Worm (Caenorhabditis elegans) whole organism, L3 larva: ENCODE data around the gene T05G5.5.

ENCODE experiments used
- ama-1 ChIP-seq: fragments of 150-350 bp; optimal IDR thresholded peaks from 2 replicates; lab custom pipeline; 2018
- nhr-28 ChIP-seq: fragments of 150-350 bp; optimal IDR thresholded peaks from 2 replicates; lab custom pipeline; 2014; ENCODE audit warnings: missing biosample characterization, missing genetic modification characterization
- unc-62 ChIP-seq: fragments of 150-350 bp; sonication (generic microtip); optimal IDR thresholded peaks from 4 replicates; lab custom pipeline; 2014; ENCODE audit warnings: missing biosample characterization, missing genetic modification reagents, missing genetic modification characterization
- zag-1 ChIP-seq: fragments of 150-350 bp; optimal IDR thresholded peaks from 2 replicates; lab custom pipeline; 2014; ENCODE audit warnings: missing biosample characterization, missing genetic modification characterization
- ztf-11 ChIP-seq: fragments of 150-350 bp; optimal IDR thresholded peaks from 2 replicates; lab custom pipeline; 2014; ENCODE audit warnings: missing biosample characterization, missing genetic modification characterization

DNA sequence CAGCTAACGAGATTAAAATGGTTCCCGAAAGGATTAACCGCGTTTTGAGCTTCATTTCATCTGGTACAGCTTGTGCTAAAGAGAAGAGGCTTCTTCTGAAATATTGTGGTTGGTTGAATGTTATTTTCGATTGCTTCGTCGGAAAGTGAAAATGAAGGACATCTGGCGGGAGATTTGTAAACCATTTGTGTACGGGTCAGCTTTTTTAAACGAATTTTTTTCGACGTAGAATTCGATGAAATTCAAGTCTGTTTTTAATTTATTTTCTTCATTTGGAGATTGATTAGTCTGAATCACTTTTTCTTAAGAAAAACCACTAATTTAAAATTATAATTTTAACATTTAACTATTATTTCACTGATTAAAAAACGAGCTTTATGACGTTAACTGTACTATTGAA lies 29.0 kb upstream of the T05G5.5 start, which contains the start of gene sqv-3:
- TF ChIP-seq ama-1 (lab: Kevin White, UChicago) (no peak), ztf-11 (no peak), zag-1 (tag; lab: Kevin White, UChicago) (no peak), nhr-28 (tag; lab: Kevin White, UChicago) (no peak), unc-62 (GFP tag; lab: Kevin White, UChicago) (no peak)
